Fruit fly (Drosophila melanogaster) whole organism, embryonic: ENCODE measurements around the gene corolla.

Experiments
- C15 ChIP-seq: fragments of 200-800 bp; sonication (Bioruptor generic); IDR thresholded peaks from 3 replicates; pipeline ENCODE4 v1.3.6; 2022; ENCODE audit warnings: missing biosample characterization, missing genetic modification characterization
- CG10654 ChIP-seq: fragments of 200-800 bp; sonication (Bioruptor generic); optimal IDR thresholded peaks from 2 replicates; lab custom pipeline; 2016; ENCODE audit warnings: missing biosample characterization, missing genetic modification characterization
- CG11696 ChIP-seq: fragments of 200-800 bp; sonication (Bioruptor generic); IDR thresholded peaks from 2 replicates; pipeline ENCODE4 v1.3.6; 2022; ENCODE audit warnings: missing biosample characterization, missing genetic modification characterization
- CG12769 ChIP-seq: fragments of 200-800 bp; sonication (Bioruptor generic); optimal IDR thresholded peaks from 2 replicates; lab custom pipeline; 2019; ENCODE audit warnings: missing biosample characterization, mild to moderate bottlenecking, missing genetic modification characterization, moderate library complexity
- CG13287 ChIP-seq: fragments of 200-800 bp; sonication (Bioruptor generic); IDR thresholded peaks from 2 replicates; pipeline ENCODE4 v1.3.6; 2022; ENCODE audit warnings: missing biosample characterization, missing genetic modification characterization; ENCODE audit not compliant: partially characterized antibody
- CG15269 ChIP-seq: fragments of 200-800 bp; sonication (Bioruptor generic); optimal IDR thresholded peaks from 2 replicates; lab custom pipeline; 2018; ENCODE audit warnings: missing biosample characterization, mild to moderate bottlenecking, missing genetic modification characterization, moderate library complexity
- CG17359 ChIP-seq: fragments of 200-800 bp; sonication (Bioruptor generic); optimal IDR thresholded peaks from 3 replicates; lab custom pipeline; 2018; ENCODE audit warnings: missing biosample characterization, mild to moderate bottlenecking, missing genetic modification characterization, moderate library complexity
- CG17385 ChIP-seq: fragments of 200-800 bp; sonication (Bioruptor generic); optimal IDR thresholded peaks from 3 replicates; lab custom pipeline; 2018; ENCODE audit warnings: missing biosample characterization, mild to moderate bottlenecking, missing genetic modification characterization
- CG17829 ChIP-seq: fragments of 200-800 bp; optimal IDR thresholded peaks from 2 replicates; lab custom pipeline; 2019; ENCODE audit warnings: missing biosample characterization, mild to moderate bottlenecking, missing genetic modification characterization, moderate library complexity
- CG18262 ChIP-seq: fragments of 200-800 bp; optimal IDR thresholded peaks from 3 replicates; lab custom pipeline; 2019; ENCODE audit warnings: missing biosample characterization, mild to moderate bottlenecking, missing genetic modification characterization, moderate library complexity
- CG2202 ChIP-seq: fragments of 200-800 bp; sonication (Bioruptor generic); optimal IDR thresholded peaks from 2 replicates; lab custom pipeline; 2018; ENCODE audit warnings: missing biosample characterization, mild to moderate bottlenecking, missing genetic modification characterization
- CG43689 ChIP-seq: fragments of 200-800 bp; sonication (Bioruptor generic); IDR thresholded peaks from 2 replicates; pipeline ENCODE4 v1.3.6; 2022; ENCODE audit warnings: missing biosample characterization, missing genetic modification characterization
- CG4707 ChIP-seq: fragments of 200-800 bp; sonication (Bioruptor generic); optimal IDR thresholded peaks from 2 replicates; lab custom pipeline; 2018; ENCODE audit warnings: missing biosample characterization, mild to moderate bottlenecking, missing genetic modification characterization, moderate library complexity
- CG4820 ChIP-seq: fragments of 200-800 bp; sonication (Bioruptor generic); optimal IDR thresholded peaks from 3 replicates; lab custom pipeline; 2016; ENCODE audit warnings: missing biosample characterization, missing genetic modification characterization
- CG5180 ChIP-seq: fragments of 200-800 bp; sonication (Bioruptor generic); optimal IDR thresholded peaks from 3 replicates; lab custom pipeline; 2017; ENCODE audit warnings: missing biosample characterization, missing genetic modification characterization, mild to moderate bottlenecking, moderate library complexity, missing genetic modification reagents
- CG6689 ChIP-seq: fragments of 200-800 bp; sonication (Bioruptor generic); IDR thresholded peaks from 2 replicates; pipeline ENCODE4 v1.3.6; 2022; ENCODE audit warnings: missing biosample characterization, missing genetic modification characterization
- CG8281 ChIP-seq: fragments of 200-800 bp; sonication (Bioruptor generic); optimal IDR thresholded peaks from 2 replicates; lab custom pipeline; 2018; ENCODE audit warnings: missing biosample characterization, mild to moderate bottlenecking, missing genetic modification characterization, moderate library complexity
- D19B ChIP-seq: fragments of 200-800 bp; sonication (Bioruptor generic); optimal IDR thresholded peaks from 2 replicates; lab custom pipeline; 2017; ENCODE audit warnings: missing biosample characterization, mild to moderate bottlenecking, missing genetic modification characterization
- Drgx ChIP-seq: fragments of 200-800 bp; sonication (Bioruptor generic); IDR thresholded peaks from 2 replicates; pipeline ENCODE4 v1.3.6; 2022; ENCODE audit warnings: missing biosample characterization, missing genetic modification characterization
- Hr51 ChIP-seq, 2 experiments: fragments of 200-800 bp; sonication (Bioruptor generic); optimal IDR thresholded peaks; 2 replicates in 1 of 2; 3 replicates in 1 of 2; lab custom pipeline; 2016 to 2018; ENCODE audit warnings: missing biosample characterization in 2 of 2, missing genetic modification characterization in 2 of 2, mild to moderate bottlenecking in 1 of 2, moderate library complexity in 1 of 2
- Hsf ChIP-seq: fragments of 200-800 bp; sonication (Bioruptor generic); optimal IDR thresholded peaks from 3 replicates; lab custom pipeline; 2016; ENCODE audit warnings: missing biosample characterization, missing genetic modification characterization
- Kr ChIP-seq: fragments of 200-800 bp; sonication (Bioruptor generic); optimal IDR thresholded peaks from 2 replicates; lab custom pipeline; 2017; ENCODE audit warnings: missing biosample characterization, mild to moderate bottlenecking, missing genetic modification characterization
- Lim3 ChIP-seq: fragments of 200-800 bp; sonication (Bioruptor generic); IDR thresholded peaks from 2 replicates; pipeline ENCODE4 v1.3.6; 2022; ENCODE audit warnings: missing biosample characterization, missing genetic modification characterization
- Med ChIP-seq: fragments of 200-800 bp; sonication (Bioruptor generic); peaks from one replicate; lab custom pipeline; 2016; ENCODE audit warnings: missing biosample characterization, missing genetic modification characterization, mild to moderate bottlenecking, inconsistent platforms, moderate library complexity
- Optix ChIP-seq: fragments of 200-800 bp; sonication (Bioruptor generic); IDR thresholded peaks from 3 replicates; pipeline ENCODE4 v1.3.6; 2022; ENCODE audit warnings: missing biosample characterization, missing genetic modification characterization
- Pdp1 ChIP-seq, 2 experiments: fragments of 200-800 bp; sonication (Bioruptor generic); optimal IDR thresholded peaks; 3 replicates each; lab custom pipeline; 2016; ENCODE audit warnings: missing biosample characterization in 2 of 2, missing genetic modification characterization in 2 of 2, mild to moderate bottlenecking in 1 of 2, moderate library complexity in 1 of 2
- Scr ChIP-seq: fragments of 200-800 bp; sonication (Bioruptor generic); IDR thresholded peaks from 2 replicates; pipeline ENCODE4 v1.3.6; 2022; ENCODE audit warnings: missing biosample characterization, missing genetic modification characterization; ENCODE audit not compliant: partially characterized antibody
- ash1 ChIP-seq: fragments of 200-800 bp; sonication (Bioruptor generic); optimal IDR thresholded peaks from 2 replicates; lab custom pipeline; 2018; ENCODE audit warnings: missing biosample characterization, mild to moderate bottlenecking, missing genetic modification characterization
- cg ChIP-seq: fragments of 200-800 bp; sonication (Bioruptor generic); optimal IDR thresholded peaks from 3 replicates; lab custom pipeline; 2019; ENCODE audit warnings: missing biosample characterization, mild to moderate bottlenecking, missing genetic modification characterization, moderate library complexity
- chinmo ChIP-seq: fragments of 200-800 bp; sonication (Bioruptor generic); IDR thresholded peaks from 4 replicates; pipeline ENCODE4 v1.3.6; 2022; ENCODE audit warnings: missing biosample characterization, missing genetic modification characterization; ENCODE audit not compliant: partially characterized antibody
- eve ChIP-seq, 2 experiments: fragments of >200 bp; optimal IDR thresholded peaks; 2 replicates each; lab custom pipeline; 2017; ENCODE audit warnings: missing biosample characterization in 2 of 2, missing genetic modification characterization in 2 of 2
- fu2 ChIP-seq: fragments of 200-800 bp; sonication (Bioruptor generic); optimal IDR thresholded peaks from 2 replicates; lab custom pipeline; 2016; ENCODE audit warnings: missing biosample characterization, missing genetic modification characterization
- hb ChIP-seq: fragments of 200-800 bp; sonication (Bioruptor generic); IDR thresholded peaks from 3 replicates; pipeline ENCODE4 v1.3.6; 2022; ENCODE audit warnings: missing biosample characterization, missing genetic modification characterization; ENCODE audit not compliant: partially characterized antibody
- jumu ChIP-seq: fragments of 200-800 bp; sonication (Bioruptor generic); optimal IDR thresholded peaks from 3 replicates; lab custom pipeline; 2016; ENCODE audit warnings: missing biosample characterization, missing genetic modification characterization
- lbe ChIP-seq: fragments of 200-800 bp; sonication (Bioruptor generic); optimal IDR thresholded peaks from 2 replicates; lab custom pipeline; 2016; ENCODE audit warnings: missing biosample characterization, mild to moderate bottlenecking, missing genetic modification characterization
- p53 ChIP-seq: fragments of 200-800 bp; sonication (Bioruptor generic); optimal IDR thresholded peaks from 2 replicates; lab custom pipeline; 2016; ENCODE audit warnings: missing biosample characterization, missing genetic modification characterization
- pita ChIP-seq: fragments of 200-800 bp; sonication (Bioruptor generic); optimal IDR thresholded peaks from 2 replicates; lab custom pipeline; 2017; ENCODE audit warnings: missing biosample characterization, mild to moderate bottlenecking, missing genetic modification characterization
- pros ChIP-seq: fragments of 200-800 bp; sonication (Bioruptor generic); optimal IDR thresholded peaks from 3 replicates; lab custom pipeline; 2019; ENCODE audit warnings: missing biosample characterization, mild to moderate bottlenecking, missing genetic modification characterization, moderate library complexity
- psq ChIP-seq: fragments of 200-800 bp; sonication (Bioruptor generic); optimal IDR thresholded peaks from 2 replicates; lab custom pipeline; 2017; ENCODE audit warnings: missing biosample characterization, missing genetic modification characterization
- sr ChIP-seq: fragments of 200-800 bp; sonication (Bioruptor generic); IDR thresholded peaks from 3 replicates; pipeline ENCODE4 v1.3.6; 2022; ENCODE audit warnings: missing biosample characterization, missing genetic modification characterization
- sug ChIP-seq: fragments of 200-800 bp; optimal IDR thresholded peaks from 2 replicates; lab custom pipeline; 2019; ENCODE audit warnings: missing biosample characterization, mild to moderate bottlenecking, missing genetic modification characterization, moderate library complexity
- tap ChIP-seq: fragments of 200-800 bp; optimal IDR thresholded peaks from 3 replicates; lab custom pipeline; 2019; ENCODE audit warnings: missing biosample characterization, mild to moderate bottlenecking, missing genetic modification characterization, moderate library complexity
- tio ChIP-seq: fragments of 200-800 bp; sonication (Bioruptor generic); optimal IDR thresholded peaks from 2 replicates; lab custom pipeline; 2017; ENCODE audit warnings: missing biosample characterization, missing genetic modification characterization, inconsistent platforms
- trh ChIP-seq: fragments of 200-800 bp; sonication (Bioruptor generic); optimal IDR thresholded peaks from 2 replicates; lab custom pipeline; 2016; ENCODE audit warnings: missing biosample characterization, missing genetic modification characterization
- vfl ChIP-seq: fragments of 200-800 bp; sonication (Bioruptor generic); optimal IDR thresholded peaks from 2 replicates; lab custom pipeline; 2016; ENCODE audit warnings: missing biosample characterization, missing genetic modification characterization
- vvl ChIP-seq: fragments of 200-800 bp; sonication (Bioruptor generic); IDR thresholded peaks from 2 replicates; pipeline ENCODE4 v1.3.6; 2022; ENCODE audit warnings: missing biosample characterization, missing genetic modification characterization
- wek ChIP-seq: fragments of 200-800 bp; sonication (Bioruptor generic); optimal IDR thresholded peaks from 3 replicates; lab custom pipeline; 2018; ENCODE audit warnings: missing biosample characterization, mild to moderate bottlenecking, missing genetic modification characterization, moderate library complexity
- zfh2 ChIP-seq: fragments of 200-800 bp; sonication (Bioruptor generic); optimal IDR thresholded peaks from 2 replicates; lab custom pipeline; 2016; ENCODE audit warnings: missing biosample characterization, missing genetic modification characterization

The corolla gene

dm6 chrX:17624983-17625401, 6.9 kb downstream of the corolla start (continued):
- peak; percentile 90 for TF ChIP-seq CG17359 (tag; lab: Kevin White, UChicago)
- TF ChIP-seq tio (GFP tag; lab: Kevin White, UChicago): peak; percentile 77
- TF ChIP-seq sug: peak; percentile 85
- peak; percentile 73 for TF ChIP-seq jumu (GFP tag; lab: Kevin White, UChicago)
- no peak for TF ChIP-seq Scr
- TF ChIP-seq Hr51 (GFP tag; optimal IDR thresholded peaks at IDR 0.05; lab: Kevin White, UChicago): peak; percentile 74 to 96
- peak; percentile 79 for TF ChIP-seq CG10654 (GFP tag; lab: Kevin White, UChicago)
- 0 out of 2 replicates have a peak, but pooled peaks have one; percentile 28 for TF ChIP-seq CG43689 (GFP tag; lab: Robert Waterston, UW)
- peak; percentile 37 for TF ChIP-seq CG2202 (tag; lab: Kevin White, UChicago)
- TF ChIP-seq CG4707 (GFP tag; lab: Kevin White, UChicago): peak; percentile 71
- TF ChIP-seq wek: peak; percentile 82

DNA sequence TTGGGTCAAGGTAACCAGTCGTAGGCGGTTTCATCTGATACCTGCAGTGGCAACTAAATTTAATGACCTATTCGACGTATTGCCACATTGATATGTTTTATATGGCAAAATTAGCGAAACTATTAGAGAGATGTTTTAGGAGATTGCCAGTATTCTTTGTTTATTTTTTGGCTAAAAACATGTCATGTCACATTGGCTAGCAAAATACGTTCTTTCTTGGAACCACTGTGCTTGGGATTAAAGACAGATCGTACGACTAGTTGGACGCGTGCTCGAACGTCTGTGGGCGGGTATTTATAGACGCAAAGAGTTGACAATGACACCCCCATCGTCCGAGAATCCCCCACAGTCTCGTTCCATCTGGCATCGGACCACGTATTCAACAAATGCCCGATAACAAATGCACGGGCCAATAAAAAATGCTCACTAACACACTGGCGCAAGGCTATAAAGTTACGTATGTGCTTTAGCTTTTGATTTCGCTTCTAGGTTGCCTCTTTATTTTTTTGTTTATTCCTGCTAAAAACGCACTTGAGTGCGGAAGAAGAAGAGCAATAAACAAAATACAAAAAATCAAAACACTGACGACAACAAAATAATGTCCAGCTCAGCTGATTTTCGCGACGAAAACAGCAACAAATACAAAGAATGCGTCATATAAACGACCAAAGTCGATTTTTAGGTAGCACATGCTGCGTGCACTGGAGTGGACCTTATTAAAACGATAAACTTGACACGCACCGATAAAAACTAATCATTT, 7.4 kb downstream of the corolla start:
- TF ChIP-seq p53 (GFP tag; lab: Kevin White, UChicago) (peak; percentile 10), zfh2 (GFP tag; lab: Kevin White, UChicago) (no peak), pros (GFP tag; lab: Kevin White, UChicago) (no peak), Lim3 (GFP tag; lab: Robert Waterston, UW) (no peak), Optix (GFP tag; lab: Robert Waterston, UW) (no peak), CG12769 (tag; lab: Kevin White, UChicago) (peak; percentile 52), pita (GFP tag; lab: Kevin White, UChicago) (no peak), CG8281 (no peak), vvl (GFP tag; lab: Robert Waterston, UW) (no peak), Drgx (GFP tag; lab: Robert Waterston, UW) (peak; percentile 57), cg (GFP tag; lab: Kevin White, UChicago) (no peak), CG6689 (no peak), D19B (GFP tag; lab: Kevin White, UChicago) (no peak), CG5180 (GFP tag; lab: Kevin White, UChicago) (no peak), Med (GFP tag; lab: Kevin White, UChicago) (peak; percentile 0), eve (GFP tag; optimal IDR thresholded peaks at IDR 0.05; lab: Kevin White, UChicago) (no peak), tap (no peak), CG15269 (tag; lab: Kevin White, UChicago) (no peak), C15 (no peak), chinmo (GFP tag; lab: Robert Waterston, UW) (peak; percentile 84), sr (peak; percentile 80), CG11696 (GFP tag; lab: Robert Waterston, UW) (0 out of 2 replicates have a peak, but pooled peaks have one; percentile 10), CG17829 (tag; lab: Kevin White, UChicago) (no peak), Kr (GFP tag; lab: Kevin White, UChicago) (no peak), Hsf (GFP tag; lab: Kevin White, UChicago) (no peak), lbe (GFP tag; lab: Kevin White, UChicago) (no peak), Pdp1 (GFP tag; optimal IDR thresholded peaks at IDR 0.05; lab: Kevin White, UChicago) (peak in 1 of 2 experiments; percentile 19), CG18262 (no peak), CG17385 (GFP tag; lab: Kevin White, UChicago) (no peak), vfl (GFP tag; lab: Kevin White, UChicago) (no peak), psq (GFP tag; lab: Kevin White, UChicago) (no peak), ash1 (GFP tag; lab: Kevin White, UChicago) (no peak), CG13287 (GFP tag; lab: Robert Waterston, UW) (peak; percentile 17; the same call in 1 of the 2 replicates), fu2 (GFP tag; lab: Kevin White, UChicago) (no peak), CG4820 (GFP tag; lab: Kevin White, UChicago) (no peak), trh (GFP tag; lab: Kevin White, UChicago) (no peak), hb (GFP tag; lab: Robert Waterston, UW) (no peak)
